Fruit fly (Drosophila melanogaster) S2 (cell line): ENCODE measurements around the gene CG7255.

Source experiments
- CG8478 ChIP-seq: fragments of >200 bp; optimal IDR thresholded peaks from 2 replicates; lab custom pipeline; 2018
- CTCF ChIP-seq, 2 experiments: fragments of >200 bp; optimal IDR thresholded peaks; 2 replicates each; lab custom pipeline; 2018

Gene CG7255

dm6 chr3L:15289257-15289762, 14.7 kb upstream of the CG7255 start:
- no peak for TF ChIP-seq CTCF (optimal IDR thresholded peaks at IDR 0.05; lab: Kevin White, UChicago)
- no peak for TF ChIP-seq CG8478 (lab: Kevin White, UChicago)

- TF ChIP-seq CG8478 (lab: Kevin White, UChicago) = no peak
- no peak for TF ChIP-seq CTCF (optimal IDR thresholded peaks at IDR 0.05; lab: Kevin White, UChicago)
These were observed 5.4 kb upstream of the CG7255 start, which contains the start of gene Best4 for dm6 chr3L:15298658-15299057. Best4 (plus strand) TSS chr3L:15298958.

- TF ChIP-seq CG8478 (lab: Kevin White, UChicago) = no peak
These were observed 1.4 kb upstream of the CG7255 start, which contains the start of gene Best3 for dm6 chr3L:15302685-15303084. Best3 (minus strand) TSS chr3L:15302785.

- TF ChIP-seq CTCF (optimal IDR thresholded peaks at IDR 0.05; lab: Kevin White, UChicago) = no peak
- no peak for TF ChIP-seq CG8478 (lab: Kevin White, UChicago)
These were observed 425 bp upstream of the CG7255 start for dm6 chr3L:15303630-15304029.

dm6 chr3L:15305036-15305613, 1.1 kb downstream of the CG7255 start:
- TF ChIP-seq CTCF (optimal IDR thresholded peaks at IDR 0.05; lab: Kevin White, UChicago) (no peak), CG8478 (lab: Kevin White, UChicago) (no peak)

dm6 chr3L:15306447-15306846, 2.4 kb downstream of the CG7255 start:
- TF ChIP-seq CG8478 (lab: Kevin White, UChicago) = no peak
- TF ChIP-seq CTCF (optimal IDR thresholded peaks at IDR 0.05; lab: Kevin White, UChicago) = no peak

- no peak for TF ChIP-seq CTCF (optimal IDR thresholded peaks at IDR 0.05; lab: Kevin White, UChicago)
- no peak for TF ChIP-seq CG8478 (lab: Kevin White, UChicago)
These were observed 7.7 kb downstream of the CG7255 start for dm6 chr3L:15311457-15312368.

dm6 chr3L:15314539-15314938, 10.5 kb downstream of the CG7255 start:
- TF ChIP-seq CG8478 (lab: Kevin White, UChicago) = no peak
- no peak for TF ChIP-seq CTCF (optimal IDR thresholded peaks at IDR 0.05; lab: Kevin White, UChicago)

dm6 chr3L:15314997-15315396, 10.9 kb downstream of the CG7255 start:
- TF ChIP-seq CTCF (optimal IDR thresholded peaks at IDR 0.05; lab: Kevin White, UChicago) (no peak), CG8478 (lab: Kevin White, UChicago) (no peak)

dm6 chr3L:15315400-15315799, 11.3 kb downstream of the CG7255 start:
- TF ChIP-seq CG8478 (lab: Kevin White, UChicago) (no peak), CTCF (optimal IDR thresholded peaks at IDR 0.05; lab: Kevin White, UChicago) (no peak)

- TF ChIP-seq CG8478 (lab: Kevin White, UChicago) (no peak), CTCF (optimal IDR thresholded peaks at IDR 0.05; lab: Kevin White, UChicago) (no peak)
These were observed 16.2 kb downstream of the CG7255 start for dm6 chr3L:15320241-15320640.

- TF ChIP-seq CG8478 (lab: Kevin White, UChicago) = no peak
- no peak for TF ChIP-seq CTCF (optimal IDR thresholded peaks at IDR 0.05; lab: Kevin White, UChicago)
These were observed 17.0 kb downstream of the CG7255 start for dm6 chr3L:15321001-15321438.

dm6 chr3L:15322173-15322572, 18.1 kb downstream of the CG7255 start:
- TF ChIP-seq CG8478 (lab: Kevin White, UChicago) (no peak), CTCF (optimal IDR thresholded peaks at IDR 0.05; lab: Kevin White, UChicago) (no peak)

- TF ChIP-seq CTCF (optimal IDR thresholded peaks at IDR 0.05; lab: Kevin White, UChicago) (no peak), CG8478 (lab: Kevin White, UChicago) (no peak)
These were observed 21.4 kb downstream of the CG7255 start for dm6 chr3L:15325445-15325844.
